Worm (Caenorhabditis elegans) whole organism, young adult: Measurements from ENCODE around the gene F40H3.2.

Experiments
- B0261.1 ChIP-seq: sonication (generic microtip); optimal IDR thresholded peaks from 2 replicates; lab custom pipeline; 2016; ENCODE audit warnings: mild to moderate bottlenecking, missing genetic modification characterization, moderate library complexity, missing compliant biosample characterization
- B0336.3 ChIP-seq: fragments of 200-800 bp; sonication (Bioruptor generic); IDR thresholded peaks from 2 replicates; pipeline ENCODE4 v1.3.6; 2022; ENCODE audit warnings: missing genetic modification characterization, missing compliant biosample characterization
- D2030.7 ChIP-seq: fragments of 200-800 bp; sonication (Bioruptor generic); IDR thresholded peaks from 2 replicates; pipeline ENCODE4 v1.3.6; 2022; ENCODE audit warnings: missing genetic modification reagents, missing genetic modification characterization, missing compliant biosample characterization
- F10E7.11 ChIP-seq: sonication (generic microtip); optimal IDR thresholded peaks from 2 replicates; lab custom pipeline; 2017; ENCODE audit warnings: mild to moderate bottlenecking, missing genetic modification characterization, moderate library complexity, missing compliant biosample characterization
- F22D6.2 ChIP-seq: sonication (generic microtip); optimal IDR thresholded peaks from 2 replicates; lab custom pipeline; 2016; ENCODE audit warnings: mild to moderate bottlenecking, missing genetic modification characterization, missing compliant biosample characterization
- F57A8.1 ChIP-seq: fragments of 200-800 bp; sonication (Bioruptor generic); optimal IDR thresholded peaks from 2 replicates; lab custom pipeline; 2018; ENCODE audit warnings: mild to moderate bottlenecking, missing genetic modification characterization, moderate library complexity, missing compliant biosample characterization
- K12H6.12 ChIP-seq: fragments of 200-800 bp; sonication (Bioruptor generic); optimal IDR thresholded peaks from 2 replicates; lab custom pipeline; 2018; ENCODE audit warnings: mild to moderate bottlenecking, missing genetic modification characterization, missing compliant biosample characterization
- Y56A3A.18 ChIP-seq: fragments of 200-800 bp; sonication (Bioruptor generic); IDR thresholded peaks from 2 replicates; pipeline ENCODE4 v1.3.6; 2022; ENCODE audit warnings: missing genetic modification reagents, missing genetic modification characterization, missing compliant biosample characterization
- Y67H2A.10 ChIP-seq: fragments of 200-800 bp; sonication (Bioruptor generic); conservative IDR thresholded peaks from 2 replicates; pipeline ENCODE4 v1.3.6; 2022; ENCODE audit warnings: missing genetic modification reagents, missing genetic modification characterization, missing compliant biosample characterization
- Y79H2A.3 ChIP-seq: fragments of 200-800 bp; sonication (Bioruptor generic); conservative IDR thresholded peaks from 2 replicates; pipeline ENCODE4 v1.3.6; 2022; ENCODE audit warnings: missing genetic modification reagents, missing genetic modification characterization, missing compliant biosample characterization
- ama-1 ChIP-seq, 3 experiments: fragments of 150-350 bp in 1 of 3; sonication (generic microtip) in 2 of 3; optimal IDR thresholded peaks; 2 replicates each; lab custom pipeline; 2014 to 2018; ENCODE audit warnings: missing biosample characterization in 2 of 3, missing genetic modification characterization in 2 of 3, missing genetic modification reagents in 2 of 3
- aptf-2 ChIP-seq: fragments of 200-800 bp; sonication (Bioruptor generic); conservative IDR thresholded peaks from 2 replicates; pipeline ENCODE4 v1.3.6; 2022; ENCODE audit warnings: missing genetic modification reagents, missing genetic modification characterization, missing compliant biosample characterization
- attf-6 ChIP-seq: fragments of 200-800 bp; sonication (Bioruptor generic); IDR thresholded peaks from 2 replicates; pipeline ENCODE4 v1.3.6; 2022; ENCODE audit warnings: missing genetic modification reagents, missing genetic modification characterization, missing compliant biosample characterization
- bed-2 ChIP-seq: fragments of 200-800 bp; sonication (Bioruptor generic); IDR thresholded peaks from 2 replicates; pipeline ENCODE4 v1.3.6; 2022; ENCODE audit warnings: missing genetic modification reagents, missing genetic modification characterization, missing compliant biosample characterization
- ceh-58 ChIP-seq: fragments of 200-800 bp; sonication (Bioruptor generic); IDR thresholded peaks from 2 replicates; pipeline ENCODE4 v1.3.6; 2022; ENCODE audit warnings: missing genetic modification characterization, missing compliant biosample characterization
- ceh-79 ChIP-seq: sonication (generic microtip); optimal IDR thresholded peaks from 2 replicates; lab custom pipeline; 2017; ENCODE audit warnings: mild to moderate bottlenecking, missing genetic modification characterization, missing compliant biosample characterization
- dpff-1 ChIP-seq: sonication (generic microtip); optimal IDR thresholded peaks from 2 replicates; lab custom pipeline; 2017; ENCODE audit warnings: mild to moderate bottlenecking, missing genetic modification characterization, missing compliant biosample characterization
- efl-1 ChIP-seq: fragments of 150-350 bp; optimal IDR thresholded peaks from 2 replicates; lab custom pipeline; 2014; ENCODE audit warnings: missing biosample characterization, missing genetic modification reagents, missing genetic modification characterization
- egl-44 ChIP-seq: fragments of 200-800 bp; sonication (Bioruptor generic); IDR thresholded peaks from 2 replicates; pipeline ENCODE4 v1.3.6; 2022; ENCODE audit warnings: missing genetic modification reagents, missing genetic modification characterization, missing compliant biosample characterization
- hmg-1.2 ChIP-seq: fragments of 200-800 bp; sonication (Bioruptor generic); IDR thresholded peaks from 2 replicates; pipeline ENCODE4 v1.3.6; 2022; ENCODE audit warnings: missing genetic modification reagents, missing genetic modification characterization, missing compliant biosample characterization
- hrde-1 ChIP-seq: sonication (generic microtip); optimal IDR thresholded peaks from 2 replicates; lab custom pipeline; 2016; ENCODE audit warnings: missing genetic modification characterization, mild to moderate bottlenecking, missing compliant biosample characterization, moderate library complexity, missing genotype, missing genetic modification reagents, borderline replicate concordance
- let-607 ChIP-seq, 2 experiments: fragments of 200-800 bp in 1 of 2; sonication (Bioruptor generic) in 1 of 2; sonication (generic microtip) in 1 of 2; optimal IDR thresholded peaks; 2 replicates each; lab custom pipeline; 2016 to 2018; ENCODE audit warnings: mild to moderate bottlenecking in 2 of 2, missing compliant biosample characterization in 2 of 2, missing genetic modification characterization in 2 of 2, moderate library complexity in 2 of 2, missing genotype in 1 of 2
- lin-26 ChIP-seq: fragments of 200-800 bp; sonication (Bioruptor generic); IDR thresholded peaks from 2 replicates; pipeline ENCODE4 v1.3.6; 2022; ENCODE audit warnings: missing genetic modification reagents, missing genetic modification characterization, missing compliant biosample characterization
- lin-35 ChIP-seq, 3 experiments: fragments of 150-350 bp in 2 of 3; sonication (generic microtip) in 1 of 3; optimal IDR thresholded peaks; 2 replicates each; lab custom pipeline; 2014 to 2018; ENCODE audit warnings: missing biosample characterization in 3 of 3, missing genetic modification characterization in 3 of 3, missing genetic modification reagents in 3 of 3
- lir-1 ChIP-seq: fragments of 200-800 bp; sonication (Bioruptor generic); conservative IDR thresholded peaks from 2 replicates; pipeline ENCODE4 v1.3.6; 2022; ENCODE audit warnings: missing genetic modification reagents, missing genetic modification characterization, missing compliant biosample characterization
- lsy-27 ChIP-seq: sonication (generic microtip); optimal IDR thresholded peaks from 2 replicates; lab custom pipeline; 2017; ENCODE audit warnings: missing genetic modification characterization, mild to moderate bottlenecking, missing compliant biosample characterization, antibody characterized with exemption, missing genotype, borderline replicate concordance; ENCODE audit not compliant: insufficient read depth
- madf-3 ChIP-seq: fragments of 200-800 bp; sonication (Bioruptor generic); IDR thresholded peaks from 2 replicates; pipeline ENCODE4 v1.3.6; 2022; ENCODE audit warnings: missing genetic modification reagents, missing genetic modification characterization, missing compliant biosample characterization
- madf-8 ChIP-seq: fragments of 200-800 bp; sonication (Bioruptor generic); conservative IDR thresholded peaks from 2 replicates; pipeline ENCODE4 v1.3.6; 2022; ENCODE audit warnings: missing genetic modification reagents, missing genetic modification characterization, missing compliant biosample characterization
- mel-28 ChIP-seq: sonication (generic microtip); optimal IDR thresholded peaks from 2 replicates; lab custom pipeline; 2016; ENCODE audit warnings: borderline replicate concordance, mild to moderate bottlenecking, missing genetic modification characterization, missing compliant biosample characterization
- nfyb-1 ChIP-seq: fragments of 200-800 bp; sonication (Bioruptor generic); IDR thresholded peaks from 2 replicates; pipeline ENCODE4 v1.3.6; 2022; ENCODE audit warnings: missing genetic modification reagents, missing genetic modification characterization, missing compliant biosample characterization
- nhr-80 ChIP-seq: sonication (generic microtip); optimal IDR thresholded peaks from 2 replicates; lab custom pipeline; 2016; ENCODE audit warnings: missing genetic modification characterization, missing compliant biosample characterization
- pbrm-1 ChIP-seq: fragments of 200-800 bp; sonication (Bioruptor generic); IDR thresholded peaks from 2 replicates; pipeline ENCODE4 v1.3.6; 2022; ENCODE audit warnings: missing genetic modification reagents, missing genetic modification characterization, missing compliant biosample characterization
- repo-1 ChIP-seq: sonication (generic microtip); optimal IDR thresholded peaks from 2 replicates; lab custom pipeline; 2017; ENCODE audit warnings: mild to moderate bottlenecking, missing genetic modification characterization, missing compliant biosample characterization
- sea-2 ChIP-seq: fragments of 200-800 bp; sonication (Bioruptor generic); IDR thresholded peaks from 2 replicates; pipeline ENCODE4 v1.3.6; 2022; ENCODE audit warnings: missing genetic modification characterization, missing compliant biosample characterization
- snpc-1.1 ChIP-seq: sonication (generic microtip); optimal IDR thresholded peaks from 2 replicates; lab custom pipeline; 2017; ENCODE audit warnings: missing genetic modification characterization, mild to moderate bottlenecking, missing compliant biosample characterization, antibody characterized with exemption, moderate library complexity, missing genotype, missing genetic modification reagents; ENCODE audit not compliant: insufficient read depth
- somi-1 ChIP-seq: fragments of 200-800 bp; sonication (Bioruptor generic); optimal IDR thresholded peaks from 2 replicates; lab custom pipeline; 2018; ENCODE audit warnings: mild to moderate bottlenecking, missing genetic modification characterization, missing compliant biosample characterization
- tlf-1 ChIP-seq: fragments of 200-800 bp; sonication (Bioruptor generic); optimal IDR thresholded peaks from 2 replicates; lab custom pipeline; 2018; ENCODE audit warnings: mild to moderate bottlenecking, missing genetic modification characterization, missing compliant biosample characterization
- unc-62 ChIP-seq: fragments of 150-350 bp; optimal IDR thresholded peaks from 2 replicates; lab custom pipeline; 2014; ENCODE audit warnings: missing biosample characterization, missing genetic modification reagents, missing genetic modification characterization
- xnd-1 ChIP-seq: sonication (generic microtip); optimal IDR thresholded peaks from 2 replicates; lab custom pipeline; 2016; ENCODE audit warnings: missing genotype, missing genetic modification reagents, missing genetic modification characterization, missing compliant biosample characterization
- zim-3 ChIP-seq: sonication (generic microtip); optimal IDR thresholded peaks from 2 replicates; lab custom pipeline; 2017; ENCODE audit warnings: mild to moderate bottlenecking, missing genetic modification characterization, moderate library complexity, missing compliant biosample characterization
- ztf-18 ChIP-seq: sonication (generic microtip); optimal IDR thresholded peaks from 2 replicates; lab custom pipeline; 2016; ENCODE audit warnings: missing genotype, mild to moderate bottlenecking, missing genetic modification characterization, missing compliant biosample characterization
- ztf-25 ChIP-seq: fragments of 200-800 bp; sonication (Bioruptor generic); IDR thresholded peaks from 2 replicates; pipeline ENCODE4 v1.3.6; 2022; ENCODE audit warnings: missing genetic modification reagents, missing genetic modification characterization, missing compliant biosample characterization
- ztf-26 ChIP-seq: sonication (generic microtip); optimal IDR thresholded peaks from 2 replicates; lab custom pipeline; 2017; ENCODE audit warnings: missing genetic modification characterization, missing compliant biosample characterization
- ztf-6 ChIP-seq: fragments of 200-800 bp; sonication (Bioruptor generic); IDR thresholded peaks from 2 replicates; pipeline ENCODE4 v1.3.6; 2022; ENCODE audit warnings: missing genetic modification reagents, missing genetic modification characterization, missing compliant biosample characterization

The F40H3.2 gene

DNA sequence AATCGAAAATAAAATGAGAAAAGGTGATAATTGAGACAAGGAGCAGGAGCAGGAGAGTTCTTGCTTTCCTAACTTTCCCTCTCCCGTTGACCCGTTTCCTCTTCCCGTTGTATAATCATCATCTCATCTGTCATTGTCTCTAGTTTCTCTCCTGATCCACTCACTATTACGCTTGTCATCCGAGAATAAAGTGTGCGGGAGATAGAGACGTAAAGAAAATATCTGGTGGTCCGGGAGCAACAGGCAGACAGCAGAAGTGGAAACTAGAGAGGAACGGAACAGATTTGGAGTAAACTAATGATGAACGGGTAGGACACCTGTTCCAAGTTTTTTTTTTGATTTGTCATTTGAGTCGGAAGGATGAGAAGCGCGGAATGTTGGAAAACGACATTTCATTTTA lies 3.2 kb upstream of the F40H3.2 start:
- TF ChIP-seq lir-1 (GFP tag; lab: Robert Waterston, UW) = no peak
- no peak for TF ChIP-seq sea-2 (GFP tag; lab: Robert Waterston, UW)
- no peak for TF ChIP-seq egl-44 (GFP tag; lab: Robert Waterston, UW)
- TF ChIP-seq Y79H2A.3 (GFP tag; lab: Robert Waterston, UW) = no peak
- no peak for TF ChIP-seq ztf-6
- TF ChIP-seq attf-6 = no peak
- no peak for TF ChIP-seq unc-62 (GFP tag; lab: Kevin White, UChicago)
- TF ChIP-seq B0261.1 = no peak
- TF ChIP-seq zim-3 (tag; lab: Kevin White, UChicago) = no peak
- no peak for TF ChIP-seq B0336.3 (GFP tag; lab: Robert Waterston, UW)
- no peak for TF ChIP-seq snpc-1.1 (tag; lab: Kevin White, UChicago)
- no peak for TF ChIP-seq efl-1
- TF ChIP-seq hrde-1 (tag; lab: Kevin White, UChicago) = no peak
- TF ChIP-seq mel-28 (tag; lab: Kevin White, UChicago) = no peak
- no peak for TF ChIP-seq ceh-58 (GFP tag; lab: Robert Waterston, UW)
- TF ChIP-seq nhr-80 = no peak
- TF ChIP-seq lsy-27 (tag; lab: Kevin White, UChicago) = no peak
- TF ChIP-seq ztf-26 (tag; lab: Kevin White, UChicago) = no peak
- no peak for TF ChIP-seq ceh-79 (tag; lab: Kevin White, UChicago)
- TF ChIP-seq D2030.7 (GFP tag; lab: Robert Waterston, UW) = no peak

DNA sequence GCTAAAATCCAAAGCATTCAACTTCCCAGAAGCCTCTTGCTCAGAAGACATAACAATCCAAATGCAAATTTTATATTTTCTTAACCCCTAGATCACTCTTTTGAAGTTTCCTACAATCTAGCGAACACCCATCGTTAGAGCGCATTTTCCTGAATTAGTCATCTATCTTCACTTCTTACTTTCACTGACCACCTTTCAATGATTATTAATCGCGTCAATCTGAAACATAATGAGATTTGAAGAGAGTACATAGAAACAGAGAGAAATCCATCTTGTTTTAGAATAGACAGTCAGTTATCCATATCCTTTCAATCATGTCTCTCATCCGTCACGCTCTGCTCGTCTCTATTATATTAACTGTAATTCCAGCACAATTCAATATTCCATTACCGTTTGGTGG lies 2.2 kb upstream of the F40H3.2 start, which contains the start of gene F40H3.3:
F40H3.3 (plus strand) TSS at position 280 of the 400 bp plus-strand sequence.
- TF ChIP-seq madf-3 = no peak
- no peak for TF ChIP-seq Y79H2A.3 (GFP tag; lab: Robert Waterston, UW)
- no peak for TF ChIP-seq unc-62 (GFP tag; lab: Kevin White, UChicago)
- TF ChIP-seq nfyb-1 = no peak
- no peak for TF ChIP-seq somi-1
- TF ChIP-seq ztf-18 = no peak
- no peak for TF ChIP-seq Y56A3A.18 (GFP tag; lab: Robert Waterston, UW)
- TF ChIP-seq bed-2 (GFP tag; lab: Robert Waterston, UW) = no peak
- no peak for TF ChIP-seq ztf-25 (GFP tag; lab: Robert Waterston, UW)
- TF ChIP-seq let-607 (tag; optimal IDR thresholded peaks at IDR 0.05; lab: Kevin White, UChicago) = no peak
- TF ChIP-seq ama-1 (optimal IDR thresholded peaks at IDR 0.05; lab: Kevin White, UChicago) = no peak
- no peak for TF ChIP-seq ama-1 (GFP tag; optimal IDR thresholded peaks at IDR 0.05; lab: Kevin White, UChicago)
- TF ChIP-seq hmg-1.2 = no peak
- no peak for TF ChIP-seq pbrm-1 (GFP tag; lab: Robert Waterston, UW)

DNA sequence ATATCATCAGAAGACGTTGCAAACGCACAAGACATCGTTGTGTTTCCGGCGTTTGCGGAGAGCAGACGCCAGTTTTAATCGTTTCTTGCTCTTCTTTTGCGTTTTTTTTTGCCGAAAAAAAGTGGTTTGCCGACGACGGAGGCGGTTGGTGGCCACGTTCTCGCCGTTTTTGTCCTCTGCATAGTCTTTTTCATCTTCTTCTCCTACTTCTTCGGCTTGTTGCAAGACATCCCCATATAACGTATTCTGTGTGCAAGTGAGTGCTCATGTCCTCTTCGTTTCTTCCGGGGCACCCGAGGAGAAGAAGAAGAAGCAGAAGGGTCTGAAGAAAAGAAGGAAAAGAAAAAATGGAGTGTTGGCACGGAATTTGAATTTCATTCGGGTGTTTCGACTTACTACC lies 1.6 kb downstream of the F40H3.2 start:
- TF ChIP-seq lin-35 (GFP tag; optimal IDR thresholded peaks at IDR 0.05; lab: Kevin White, UChicago) (peak in 1 of 3 experiments; percentile 0), Y67H2A.10 (GFP tag; lab: Robert Waterston, UW) (no peak)

- TF ChIP-seq F10E7.11 (tag; lab: Kevin White, UChicago) = no peak
- TF ChIP-seq tlf-1 (GFP tag; lab: Kevin White, UChicago) = no peak
- TF ChIP-seq lin-35 (GFP tag; optimal IDR thresholded peaks at IDR 0.05; lab: Kevin White, UChicago) = no peak
- no peak for TF ChIP-seq F57A8.1 (GFP tag; lab: Kevin White, UChicago)
- no peak for TF ChIP-seq aptf-2 (GFP tag; lab: Robert Waterston, UW)
- TF ChIP-seq zim-3 (tag; lab: Kevin White, UChicago) = no peak
- no peak for TF ChIP-seq repo-1 (tag; lab: Kevin White, UChicago)
- TF ChIP-seq xnd-1 (tag; lab: Kevin White, UChicago) = no peak
- no peak for TF ChIP-seq madf-8 (GFP tag; lab: Robert Waterston, UW)
- no peak for TF ChIP-seq nfyb-1
- TF ChIP-seq lin-26 (GFP tag; lab: Robert Waterston, UW) = no peak
- TF ChIP-seq F22D6.2 (tag; lab: Kevin White, UChicago) = no peak
- peak; percentile 4 for TF ChIP-seq K12H6.12
- no peak for TF ChIP-seq dpff-1 (tag; lab: Kevin White, UChicago)
Measured at ce11 chrII:6176154-6176897, 2.9 kb downstream of the F40H3.2 start.
